Fruit fly (Drosophila melanogaster) whole organism, prepupa: ENCODE results near the gene CG8944.

Experiments
- Blimp-1 ChIP-seq: fragments of 200-800 bp; sonication (Bioruptor generic); optimal IDR thresholded peaks from 3 replicates; lab custom pipeline; 2017; ENCODE audit warnings: missing biosample characterization, missing genetic modification characterization, mild to moderate bottlenecking, moderate library complexity, missing genetic modification reagents
- CG10631 ChIP-seq: fragments of 200-800 bp; sonication (Bioruptor generic); optimal IDR thresholded peaks from 2 replicates; lab custom pipeline; 2016; ENCODE audit warnings: missing biosample characterization, missing genetic modification characterization
- CG11294 ChIP-seq: fragments of 200-800 bp; sonication (Bioruptor generic); IDR thresholded peaks from 2 replicates; pipeline ENCODE4 v1.3.6; 2022; ENCODE audit warnings: missing biosample characterization, missing genetic modification characterization
- CG11762 ChIP-seq: fragments of 200-800 bp; sonication (Bioruptor generic); optimal IDR thresholded peaks from 3 replicates; lab custom pipeline; 2016; ENCODE audit warnings: missing biosample characterization, missing genetic modification characterization; ENCODE audit not compliant: insufficient read depth
- CG11902 ChIP-seq: fragments of 200-800 bp; sonication (Bioruptor generic); optimal IDR thresholded peaks from 3 replicates; lab custom pipeline; 2016; ENCODE audit warnings: missing biosample characterization, missing genetic modification characterization
- CG15336 ChIP-seq: fragments of 200-800 bp; sonication (Bioruptor generic); IDR thresholded peaks from 2 replicates; pipeline ENCODE4 v1.3.6; 2022; ENCODE audit warnings: missing biosample characterization, missing genetic modification characterization
- CG1621 ChIP-seq: fragments of 200-800 bp; sonication (Bioruptor generic); optimal IDR thresholded peaks from 3 replicates; lab custom pipeline; 2018; ENCODE audit warnings: missing biosample characterization, mild to moderate bottlenecking, missing genetic modification characterization
- CG3032 ChIP-seq: fragments of 200-800 bp; optimal IDR thresholded peaks from 2 replicates; lab custom pipeline; 2019; ENCODE audit warnings: missing biosample characterization, mild to moderate bottlenecking, missing genetic modification characterization, moderate library complexity
- CG32006 ChIP-seq: fragments of 200-800 bp; sonication (Bioruptor generic); optimal IDR thresholded peaks from 3 replicates; lab custom pipeline; 2017; ENCODE audit warnings: missing biosample characterization, mild to moderate bottlenecking, missing genetic modification characterization
- CG34406 ChIP-seq: fragments of 200-800 bp; sonication (Bioruptor generic); optimal IDR thresholded peaks from 3 replicates; lab custom pipeline; 2016; ENCODE audit warnings: missing biosample characterization, missing genetic modification characterization
- CG3919 ChIP-seq: fragments of 200-800 bp; sonication (Bioruptor generic); optimal IDR thresholded peaks from 3 replicates; lab custom pipeline; 2016; ENCODE audit warnings: missing biosample characterization, missing genetic modification characterization
- CG4318 ChIP-seq: fragments of 200-800 bp; sonication (Bioruptor generic); optimal IDR thresholded peaks from 3 replicates; lab custom pipeline; 2017; ENCODE audit warnings: missing biosample characterization, mild to moderate bottlenecking, missing genetic modification characterization
- CG6163 ChIP-seq: fragments of 200-800 bp; sonication (Bioruptor generic); IDR thresholded peaks from 3 replicates; pipeline ENCODE4 v1.3.6; 2022; ENCODE audit warnings: missing biosample characterization, missing genetic modification characterization
- CG6276 ChIP-seq: fragments of 200-800 bp; sonication (Bioruptor generic); optimal IDR thresholded peaks from 2 replicates; lab custom pipeline; 2017; ENCODE audit warnings: missing biosample characterization, mild to moderate bottlenecking, missing genetic modification characterization
- CG6808 ChIP-seq: fragments of 200-800 bp; sonication (Bioruptor generic); optimal IDR thresholded peaks from 3 replicates; lab custom pipeline; 2017; ENCODE audit warnings: missing biosample characterization, missing genetic modification characterization, mild to moderate bottlenecking, moderate library complexity, missing genetic modification reagents
- CG6854 ChIP-seq: fragments of 200-800 bp; sonication (Bioruptor generic); optimal IDR thresholded peaks from 2 replicates; lab custom pipeline; 2017; ENCODE audit warnings: missing biosample characterization, mild to moderate bottlenecking, missing genetic modification characterization
- CG7368 ChIP-seq: fragments of 200-800 bp; sonication (Bioruptor generic); optimal IDR thresholded peaks from 3 replicates; lab custom pipeline; 2016; ENCODE audit warnings: missing biosample characterization, missing genetic modification characterization
- CG8119 ChIP-seq: fragments of 200-800 bp; sonication (Bioruptor generic); IDR thresholded peaks from 3 replicates; pipeline ENCODE4 v1.3.6; 2022; ENCODE audit warnings: missing biosample characterization, missing genetic modification characterization
- CG8632 ChIP-seq: fragments of 200-800 bp; sonication (Bioruptor generic); optimal IDR thresholded peaks from 3 replicates; lab custom pipeline; 2016; ENCODE audit warnings: missing biosample characterization, missing genetic modification characterization
- CG9139 ChIP-seq: fragments of 200-800 bp; sonication (Bioruptor generic); optimal IDR thresholded peaks from 3 replicates; lab custom pipeline; 2017; ENCODE audit warnings: missing biosample characterization, mild to moderate bottlenecking, missing genetic modification characterization
- Eip75B ChIP-seq: fragments of 200-800 bp; sonication (Bioruptor generic); optimal IDR thresholded peaks from 3 replicates; lab custom pipeline; 2016; ENCODE audit warnings: missing biosample characterization, missing genetic modification characterization
- Eip78C ChIP-seq: fragments of 200-800 bp; sonication (Bioruptor generic); peaks from one replicate; lab custom pipeline; 2016; ENCODE audit warnings: missing biosample characterization, missing genetic modification characterization
- Ets21C ChIP-seq: fragments of 200-800 bp; sonication (Bioruptor generic); optimal IDR thresholded peaks from 3 replicates; lab custom pipeline; 2016; ENCODE audit warnings: missing biosample characterization, missing genetic modification characterization
- Ets96B ChIP-seq: fragments of 200-800 bp; optimal IDR thresholded peaks from 2 replicates; lab custom pipeline; 2019; ENCODE audit warnings: missing biosample characterization, mild to moderate bottlenecking, missing genetic modification characterization, moderate library complexity
- Hr38 ChIP-seq: sonication (Bioruptor generic); optimal IDR thresholded peaks from 2 replicates; lab custom pipeline; 2016; ENCODE audit warnings: missing biosample characterization, missing genetic modification characterization
- Hr39 ChIP-seq: fragments of 200-800 bp; sonication (Bioruptor generic); optimal IDR thresholded peaks from 2 replicates; lab custom pipeline; 2016; ENCODE audit warnings: missing biosample characterization, missing genetic modification characterization
- Hr4 ChIP-seq: fragments of 200-800 bp; sonication (Bioruptor generic); optimal IDR thresholded peaks from 3 replicates; lab custom pipeline; 2016; ENCODE audit warnings: missing biosample characterization, missing genetic modification characterization
- Lpt ChIP-seq: fragments of 200-800 bp; sonication (Bioruptor generic); optimal IDR thresholded peaks from 3 replicates; lab custom pipeline; 2016; ENCODE audit warnings: missing biosample characterization, missing genetic modification characterization
- OdsH ChIP-seq: fragments of 200-800 bp; sonication (Bioruptor generic); optimal IDR thresholded peaks from 3 replicates; lab custom pipeline; 2016; ENCODE audit warnings: missing biosample characterization, missing genetic modification characterization
- Smox ChIP-seq: fragments of 200-800 bp; sonication (Bioruptor generic); optimal IDR thresholded peaks from 3 replicates; lab custom pipeline; 2016; ENCODE audit warnings: missing biosample characterization, missing genetic modification characterization
- Sox15 ChIP-seq: fragments of 200-800 bp; sonication (Bioruptor generic); optimal IDR thresholded peaks from 3 replicates; lab custom pipeline; 2016; ENCODE audit warnings: missing biosample characterization, missing genetic modification characterization
- achi ChIP-seq: fragments of 200-800 bp; sonication (Bioruptor generic); optimal IDR thresholded peaks from 3 replicates; lab custom pipeline; 2016; ENCODE audit warnings: missing biosample characterization, missing genetic modification characterization
- acj6 ChIP-seq: fragments of 200-800 bp; sonication (Bioruptor generic); optimal IDR thresholded peaks from 3 replicates; lab custom pipeline; 2016; ENCODE audit warnings: missing biosample characterization, missing genetic modification characterization
- cyc ChIP-seq: fragments of 200-800 bp; sonication (Bioruptor generic); optimal IDR thresholded peaks from 3 replicates; lab custom pipeline; 2016; ENCODE audit warnings: missing biosample characterization, missing genetic modification characterization
- dac ChIP-seq: fragments of 200-800 bp; sonication (Bioruptor generic); optimal IDR thresholded peaks from 2 replicates; lab custom pipeline; 2017; ENCODE audit warnings: missing biosample characterization, mild to moderate bottlenecking, missing genetic modification characterization
- dsx ChIP-seq: fragments of 200-800 bp; optimal IDR thresholded peaks from 3 replicates; lab custom pipeline; 2019; ENCODE audit warnings: missing biosample characterization, mild to moderate bottlenecking, missing genetic modification characterization, moderate library complexity; ENCODE audit not compliant: poor library complexity, severe bottlenecking
- eg ChIP-seq: fragments of 200-800 bp; sonication (Bioruptor generic); IDR thresholded peaks from 3 replicates; pipeline ENCODE4 v1.3.6; 2022; ENCODE audit warnings: missing biosample characterization, missing genetic modification characterization
- esn ChIP-seq: fragments of 200-800 bp; sonication (Bioruptor generic); optimal IDR thresholded peaks from 2 replicates; lab custom pipeline; 2016; ENCODE audit warnings: missing biosample characterization, mild to moderate bottlenecking, missing genetic modification characterization, moderate library complexity
- fd59A ChIP-seq: fragments of 200-800 bp; sonication (Bioruptor generic); optimal IDR thresholded peaks from 2 replicates; lab custom pipeline; 2017; ENCODE audit warnings: missing biosample characterization, mild to moderate bottlenecking, missing genetic modification characterization, missing genetic modification reagents
- fd85E ChIP-seq: fragments of 200-800 bp; sonication (Bioruptor generic); optimal IDR thresholded peaks from 3 replicates; lab custom pipeline; 2016; ENCODE audit warnings: missing biosample characterization, missing genetic modification characterization
- fkh ChIP-seq: fragments of 200-800 bp; sonication (Bioruptor generic); optimal IDR thresholded peaks from 3 replicates; lab custom pipeline; 2017; ENCODE audit warnings: missing biosample characterization, mild to moderate bottlenecking, missing genetic modification characterization, moderate library complexity
- lz ChIP-seq: fragments of 200-800 bp; sonication (Bioruptor generic); optimal IDR thresholded peaks from 3 replicates; lab custom pipeline; 2016; ENCODE audit warnings: missing biosample characterization, missing genetic modification characterization
- salr ChIP-seq, 2 experiments: fragments of 200-800 bp; sonication (Bioruptor generic); optimal IDR thresholded peaks; 3 replicates each; lab custom pipeline; 2016 to 2018; ENCODE audit warnings: missing biosample characterization in 2 of 2, missing genetic modification characterization in 2 of 2, mild to moderate bottlenecking in 1 of 2
- ss ChIP-seq, 2 experiments: fragments of 200-800 bp; sonication (Bioruptor generic); optimal IDR thresholded peaks; 2 replicates in 1 of 2; 3 replicates in 1 of 2; lab custom pipeline; 2017 to 2018; ENCODE audit warnings: mild to moderate bottlenecking in 2 of 2, missing biosample characterization in 2 of 2, missing genetic modification characterization in 2 of 2, moderate library complexity in 1 of 2
- svp ChIP-seq: fragments of 200-800 bp; sonication (Bioruptor generic); peaks from one replicate; lab custom pipeline; 2016; ENCODE audit warnings: missing biosample characterization, missing genetic modification characterization
- topi ChIP-seq: fragments of 200-800 bp; sonication (Bioruptor generic); optimal IDR thresholded peaks from 3 replicates; lab custom pipeline; 2016; ENCODE audit warnings: missing biosample characterization, missing genetic modification characterization
- vri ChIP-seq: fragments of 200-800 bp; sonication (Bioruptor generic); optimal IDR thresholded peaks from 3 replicates; lab custom pipeline; 2016; ENCODE audit warnings: missing biosample characterization, mild to moderate bottlenecking, missing genetic modification characterization

CG8944 gene

DNA sequence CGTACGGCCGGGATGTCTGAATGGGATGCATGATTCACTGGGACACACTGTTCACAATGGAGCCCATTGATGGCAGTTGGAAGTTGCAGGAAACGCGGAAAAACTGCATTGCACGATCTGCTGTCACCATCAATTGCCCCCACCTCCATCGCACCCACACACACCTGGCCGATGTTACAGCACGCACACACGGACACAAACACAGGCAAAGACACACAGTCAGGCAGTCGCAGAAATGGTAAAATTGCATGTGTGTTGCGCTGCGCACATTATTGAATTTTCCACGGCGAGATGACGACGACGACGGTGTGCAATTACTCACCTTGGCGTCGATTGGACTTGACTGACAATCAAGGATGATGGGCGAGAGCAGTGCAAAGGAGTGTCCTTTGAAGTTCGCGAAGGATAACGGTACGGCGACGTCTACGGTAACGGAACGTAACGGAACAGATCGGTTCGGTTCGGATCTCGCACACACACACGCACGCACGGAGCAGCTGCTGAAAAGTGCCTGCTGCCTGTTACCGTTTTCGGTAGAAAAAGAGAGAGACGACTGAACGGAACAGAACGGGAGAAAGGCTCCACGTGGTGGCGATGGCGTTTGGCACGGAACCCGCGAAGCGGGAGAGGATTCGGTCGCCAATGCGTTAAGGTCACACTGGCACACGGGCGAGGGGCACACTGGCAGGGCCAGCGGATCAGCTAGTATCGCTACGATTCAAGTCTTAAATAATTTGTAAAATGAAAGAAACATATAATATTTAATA is 35.9 kb downstream of the CG8944 start, which contains the start of the genes CG9281 and CG15601:
Gene CG9281 (minus strand): TSS at position 556 of the 767 bp plus-strand sequence.
Gene CG15601 (plus strand): TSS at position 664 of the 767 bp plus-strand sequence.
- TF ChIP-seq ss (GFP tag; optimal IDR thresholded peaks at IDR 0.05; lab: Kevin White, UChicago) (peak; percentile 24 to 60), CG11762 (GFP tag; lab: Kevin White, UChicago) (no peak), CG1621 (tag; lab: Kevin White, UChicago) (peak; percentile 13), lz (GFP tag; lab: Kevin White, UChicago) (no peak), eg (GFP tag; lab: Robert Waterston, UW) (peak; percentile 44; the same call in 2 of the 3 replicates), CG11902 (no peak), CG34406 (GFP tag; lab: Kevin White, UChicago) (no peak), svp (GFP tag; lab: Kevin White, UChicago) (peak; percentile 52), Eip78C (GFP tag; lab: Kevin White, UChicago) (peak; percentile 54), CG6854 (GFP tag; lab: Kevin White, UChicago) (peak; percentile 55), vri (GFP tag; lab: Kevin White, UChicago) (peak; percentile 63)

DNA sequence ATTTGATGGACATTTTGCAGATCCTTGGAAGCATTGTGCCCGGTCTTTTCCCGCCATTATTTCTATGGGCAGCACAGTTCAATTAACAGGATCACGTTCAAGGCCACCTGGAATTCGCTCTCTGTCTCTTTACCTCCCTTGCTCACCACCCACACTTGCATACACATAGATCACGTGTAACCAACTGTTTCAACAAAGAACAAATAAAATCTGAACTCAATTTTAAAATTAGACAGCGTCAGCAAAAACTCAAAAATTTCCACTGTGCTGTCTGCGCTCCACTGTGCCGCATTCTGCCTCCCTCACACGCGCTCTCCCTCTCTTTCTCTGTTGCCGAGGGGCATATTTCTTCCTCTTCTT is 36.4 kb downstream of the CG8944 start:
- peak; percentile 9 for TF ChIP-seq CG3032
- TF ChIP-seq CG4318 (GFP tag; lab: Kevin White, UChicago), result no peak
- peak; percentile 53 for TF ChIP-seq Eip78C (GFP tag; lab: Kevin White, UChicago)
- TF ChIP-seq esn (GFP tag; lab: Kevin White, UChicago), result peak; percentile 23
- no peak for TF ChIP-seq Hr4 (GFP tag; lab: Kevin White, UChicago)
- no peak for TF ChIP-seq CG6854 (GFP tag; lab: Kevin White, UChicago)
- TF ChIP-seq CG15336 (GFP tag; lab: Robert Waterston, UW), result peak; percentile 38; the same call in 1 of the 2 replicates
- TF ChIP-seq fd59A, result no peak
- TF ChIP-seq Smox (GFP tag; lab: Kevin White, UChicago), result no peak
- no peak for TF ChIP-seq Blimp-1 (GFP tag; lab: Kevin White, UChicago)
- TF ChIP-seq CG8119 (GFP tag; lab: Robert Waterston, UW), result no peak; the same call in 2 of the 3 replicates
- no peak for TF ChIP-seq eg (GFP tag; lab: Robert Waterston, UW)
- no peak for TF ChIP-seq CG32006 (GFP tag; lab: Kevin White, UChicago)
- no peak for TF ChIP-seq topi (GFP tag; lab: Kevin White, UChicago)
- no peak for TF ChIP-seq CG9139 (GFP tag; lab: Kevin White, UChicago)
- TF ChIP-seq fd85E (GFP tag; lab: Kevin White, UChicago), result no peak
- no peak for TF ChIP-seq CG7368 (GFP tag; lab: Kevin White, UChicago)
- no peak for TF ChIP-seq Lpt
- TF ChIP-seq CG6163 (GFP tag; lab: Robert Waterston, UW), result 0 out of 3 replicates have a peak, but pooled peaks have one; percentile 30
- TF ChIP-seq acj6 (GFP tag; lab: Kevin White, UChicago), result no peak
- peak; percentile 98 for TF ChIP-seq CG6808 (GFP tag; lab: Kevin White, UChicago)
- TF ChIP-seq CG8632 (GFP tag; lab: Kevin White, UChicago), result no peak
- no peak for TF ChIP-seq Ets21C
- peak; percentile 36 for TF ChIP-seq Eip75B (GFP tag; lab: Kevin White, UChicago)
- TF ChIP-seq CG11294 (GFP tag; lab: Robert Waterston, UW), result no peak
- no peak for TF ChIP-seq Hr38 (GFP tag; lab: Kevin White, UChicago)
- no peak for TF ChIP-seq CG6276 (GFP tag; lab: Kevin White, UChicago)
- no peak for TF ChIP-seq Sox15
- TF ChIP-seq dsx, result no peak
- no peak for TF ChIP-seq dac (GFP tag; lab: Kevin White, UChicago)
- no peak for TF ChIP-seq salr (GFP tag; optimal IDR thresholded peaks at IDR 0.05; lab: Kevin White, UChicago)
- no peak for TF ChIP-seq ss (GFP tag; optimal IDR thresholded peaks at IDR 0.05; lab: Kevin White, UChicago)
- peak; percentile 3 for TF ChIP-seq CG11902
- TF ChIP-seq fkh (GFP tag; lab: Kevin White, UChicago), result no peak
- TF ChIP-seq CG11762 (GFP tag; lab: Kevin White, UChicago), result no peak
- no peak for TF ChIP-seq CG10631 (GFP tag; lab: Kevin White, UChicago)
- no peak for TF ChIP-seq OdsH (GFP tag; lab: Kevin White, UChicago)
- no peak for TF ChIP-seq Ets96B
- TF ChIP-seq achi (GFP tag; lab: Kevin White, UChicago), result peak; percentile 37
- peak; percentile 72 for TF ChIP-seq svp (GFP tag; lab: Kevin White, UChicago)
- no peak for TF ChIP-seq cyc (GFP tag; lab: Kevin White, UChicago)
- peak; percentile 35 for TF ChIP-seq CG3919 (GFP tag; lab: Kevin White, UChicago)
- TF ChIP-seq Hr39 (GFP tag; lab: Kevin White, UChicago), result peak; percentile 44
